Fruit fly (Drosophila melanogaster): ENCODE measurements around the gene CG13059.

DNA sequence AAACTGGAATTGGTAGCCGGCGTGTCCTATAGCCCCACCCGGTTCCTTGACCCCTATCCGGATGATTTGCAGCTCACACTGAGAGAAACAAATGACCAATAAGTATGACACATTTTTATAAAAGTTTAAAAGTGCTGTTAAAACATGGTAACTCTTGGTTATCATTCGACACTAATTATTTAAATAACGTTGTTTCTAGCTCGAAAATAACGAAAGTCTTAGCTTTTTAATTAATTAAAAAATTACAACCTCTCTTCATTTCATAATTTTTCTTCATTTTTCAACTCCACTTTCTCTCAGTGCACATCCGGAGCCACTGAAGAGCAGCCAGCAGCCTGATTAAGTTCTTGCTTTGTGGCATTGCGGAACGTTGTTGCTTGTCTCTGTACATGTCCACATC, 40.7 kb downstream of the CG13059 start:
- no peak for TF ChIP-seq Myc (optimal IDR thresholded peaks at IDR 0.05)
- TF ChIP-seq h (optimal IDR thresholded peaks at IDR 0.05), result no peak
- no peak for TF ChIP-seq ttk (optimal IDR thresholded peaks at IDR 0.05)
- no peak for TF ChIP-seq psq (optimal IDR thresholded peaks at IDR 0.05)
- TF ChIP-seq insv (optimal IDR thresholded peaks at IDR 0.05), result no peak

Measured in Kc167 (cell line).